Fruit fly (Drosophila melanogaster) whole organism, pupa: ENCODE measurements around the gene ct.

Source experiments
- CG12605 ChIP-seq: fragments of 200-800 bp; sonication (Bioruptor generic); IDR thresholded peaks from 2 replicates; pipeline ENCODE4 v1.3.6; 2022; ENCODE audit warnings: missing biosample characterization, missing genetic modification characterization
- CG15710 ChIP-seq: fragments of 200-800 bp; sonication (Bioruptor generic); optimal IDR thresholded peaks from 2 replicates; lab custom pipeline; 2018; ENCODE audit warnings: missing biosample characterization, mild to moderate bottlenecking, missing genetic modification characterization, moderate library complexity
- CG17806 ChIP-seq: fragments of 200-800 bp; sonication (Bioruptor generic); optimal IDR thresholded peaks from 2 replicates; lab custom pipeline; 2018; ENCODE audit warnings: missing biosample characterization, mild to moderate bottlenecking, missing genetic modification characterization, moderate library complexity
- CG32121 ChIP-seq: fragments of 200-800 bp; sonication (Bioruptor generic); IDR thresholded peaks from 2 replicates; pipeline ENCODE4 v1.3.6; 2022; ENCODE audit warnings: missing biosample characterization, missing genetic modification characterization
- CG9948 ChIP-seq: fragments of 200-800 bp; sonication (Bioruptor generic); optimal IDR thresholded peaks from 2 replicates; lab custom pipeline; 2018; ENCODE audit warnings: missing biosample characterization, mild to moderate bottlenecking, missing genetic modification characterization, moderate library complexity
- D1 ChIP-seq: fragments of 200-800 bp; sonication (Bioruptor generic); optimal IDR thresholded peaks from 2 replicates; lab custom pipeline; 2018; ENCODE audit warnings: missing biosample characterization, mild to moderate bottlenecking, missing genetic modification characterization, moderate library complexity
- EcR ChIP-seq: fragments of 200-800 bp; sonication (Bioruptor generic); optimal IDR thresholded peaks from 3 replicates; lab custom pipeline; 2019; ENCODE audit warnings: missing biosample characterization, missing genetic modification characterization, mild to moderate bottlenecking, moderate library complexity, missing genetic modification reagents
- Ets98B ChIP-seq: fragments of 200-800 bp; sonication (Bioruptor generic); IDR thresholded peaks from 2 replicates; pipeline ENCODE4 v1.3.6; 2022; ENCODE audit warnings: missing biosample characterization, missing genetic modification characterization
- Pif1B ChIP-seq: fragments of 200-800 bp; sonication (Bioruptor generic); optimal IDR thresholded peaks from 3 replicates; lab custom pipeline; 2016; ENCODE audit warnings: missing biosample characterization, missing genetic modification characterization

dm6 chrX:7694207-7694606 is 86.0 kb downstream of the ct start:
- no peak for TF ChIP-seq CG9948
- no peak for TF ChIP-seq CG12605 (GFP tag; lab: Robert Waterston, UW)
- TF ChIP-seq Ets98B (GFP tag; lab: Robert Waterston, UW) = no peak; the same call in 1 of the 2 replicates
- no peak for TF ChIP-seq CG32121 (GFP tag; lab: Robert Waterston, UW)
- no peak for TF ChIP-seq D1 (tag; lab: Kevin White, UChicago)
- TF ChIP-seq CG17806 = no peak
- no peak for TF ChIP-seq EcR (GFP tag; lab: Kevin White, UChicago)
- no peak for TF ChIP-seq Pif1B (GFP tag; lab: Kevin White, UChicago)
- TF ChIP-seq CG15710 (tag; lab: Kevin White, UChicago) = no peak
